Fruit fly (Drosophila melanogaster): Measurements from ENCODE around the gene PrBP.

PrBP gene

dm6 chr2L:8694250-8694704 is 8.5 kb upstream of the PrBP start (continued):
- TF ChIP-seq CG31224 (GFP tag; IDR thresholded peaks at IDR 0.05): 0 out of 2 replicates have a peak, but pooled peaks have one; percentile 13
- TF ChIP-seq CG7357 (GFP tag; IDR thresholded peaks at IDR 0.05): no peak
- peak; percentile 48 for TF ChIP-seq CG2678 (tag; optimal IDR thresholded peaks at IDR 0.05)
- TF ChIP-seq ftz-f1 (GFP tag; optimal IDR thresholded peaks at IDR 0.05): peak; percentile 20
- TF ChIP-seq Hmr (GFP tag; optimal IDR thresholded peaks at IDR 0.05): peak; percentile 66
- peak; percentile 45 for TF ChIP-seq CG18599 (GFP tag; optimal IDR thresholded peaks at IDR 0.05)
- TF ChIP-seq row (GFP tag; IDR thresholded peaks at IDR 0.05): peak; percentile 10; the same call in 1 of the 3 replicates
- TF ChIP-seq fd64A (GFP tag; optimal IDR thresholded peaks at IDR 0.05): peak; percentile 34
- peak in 1 of 2 experiments; percentile 17 for TF ChIP-seq bsh (GFP tag; optimal IDR thresholded peaks at IDR 0.05)
- peak; percentile 45; the same call in 1 of the 2 replicates for TF ChIP-seq CG9932 (GFP tag; IDR thresholded peaks at IDR 0.05)
- TF ChIP-seq z (GFP tag; IDR thresholded peaks at IDR 0.05): 0 out of 3 replicates have a peak, but pooled peaks have one; percentile 13
- no peak for TF ChIP-seq cas (GFP tag; IDR thresholded peaks at IDR 0.05)
- TF ChIP-seq CG17912 (GFP tag; optimal IDR thresholded peaks at IDR 0.05): peak; percentile 13
- peak; percentile 13 for TF ChIP-seq Side (GFP tag; optimal IDR thresholded peaks at IDR 0.05)
- TF ChIP-seq schlank (tag; optimal IDR thresholded peaks at IDR 0.05): peak; percentile 34
- TF ChIP-seq oc (tag; optimal IDR thresholded peaks at IDR 0.05): no peak
- no peak for TF ChIP-seq org-1 (GFP tag; optimal IDR thresholded peaks at IDR 0.05)
- TF ChIP-seq Poxn (GFP tag; IDR thresholded peaks at IDR 0.05): no peak
- peak; percentile 95 for TF ChIP-seq CG34376 (GFP tag; optimal IDR thresholded peaks at IDR 0.05)
- TF ChIP-seq CG2199 (GFP tag; IDR thresholded peaks at IDR 0.05): peak; percentile 92; the same call in 2 of the 3 replicates
- peak; percentile 18 for TF ChIP-seq PHDP (tag; optimal IDR thresholded peaks at IDR 0.05)
- TF ChIP-seq CG16815 (GFP tag; optimal IDR thresholded peaks at IDR 0.05): no peak
- TF ChIP-seq lab (GFP tag; optimal IDR thresholded peaks at IDR 0.05): peak; percentile 85
- TF ChIP-seq CG4707 (GFP tag; optimal IDR thresholded peaks at IDR 0.05): peak; percentile 9
- peak; percentile 23 for TF ChIP-seq CG8359 (GFP tag; optimal IDR thresholded peaks at IDR 0.05; ENCODE audit: borderline replicate concordance)
- TF ChIP-seq sqz (GFP tag; optimal IDR thresholded peaks at IDR 0.05): peak; percentile 13
- peak; percentile 73 for TF ChIP-seq sens (GFP tag)
- peak; percentile 0 for TF ChIP-seq CG12769 (tag; optimal IDR thresholded peaks at IDR 0.05)
- peak; percentile 79 for TF ChIP-seq cwo (GFP tag; optimal IDR thresholded peaks at IDR 0.05)
- peak; percentile 3 for TF ChIP-seq twi (tag; optimal IDR thresholded peaks at IDR 0.05)
- TF ChIP-seq vvl (GFP tag; IDR thresholded peaks at IDR 0.05): peak; percentile 19; the same call in 1 of the 2 replicates
- peak; percentile 22 for TF ChIP-seq CG9817 (tag; optimal IDR thresholded peaks at IDR 0.05)
- TF ChIP-seq CG1603 (tag; optimal IDR thresholded peaks at IDR 0.05): no peak
- no peak for TF ChIP-seq CG15601 (tag; optimal IDR thresholded peaks at IDR 0.05)
- no peak for TF ChIP-seq CG8290 (GFP tag; optimal IDR thresholded peaks at IDR 0.05)
- TF ChIP-seq CG8290 (tag; optimal IDR thresholded peaks at IDR 0.05): peak in 1 of 2 experiments; percentile 37
- no peak for TF ChIP-seq CG10979 (tag; optimal IDR thresholded peaks at IDR 0.05)
- no peak for TF ChIP-seq CG34422 (GFP tag; IDR thresholded peaks at IDR 0.05)
- TF ChIP-seq Hey (tag; optimal IDR thresholded peaks at IDR 0.05): peak; percentile 89
- peak; percentile 27 for TF ChIP-seq Vsx1 (GFP tag; optimal IDR thresholded peaks at IDR 0.05)
- peak; percentile 94 for TF ChIP-seq CG7987 (GFP tag; optimal IDR thresholded peaks at IDR 0.05)
- TF ChIP-seq HmgZ (tag; optimal IDR thresholded peaks at IDR 0.05): peak; percentile 64

Data from whole organism, embryonic.